Worm (Caenorhabditis elegans): ENCODE data around the gene ZK892.6.

DNA sequence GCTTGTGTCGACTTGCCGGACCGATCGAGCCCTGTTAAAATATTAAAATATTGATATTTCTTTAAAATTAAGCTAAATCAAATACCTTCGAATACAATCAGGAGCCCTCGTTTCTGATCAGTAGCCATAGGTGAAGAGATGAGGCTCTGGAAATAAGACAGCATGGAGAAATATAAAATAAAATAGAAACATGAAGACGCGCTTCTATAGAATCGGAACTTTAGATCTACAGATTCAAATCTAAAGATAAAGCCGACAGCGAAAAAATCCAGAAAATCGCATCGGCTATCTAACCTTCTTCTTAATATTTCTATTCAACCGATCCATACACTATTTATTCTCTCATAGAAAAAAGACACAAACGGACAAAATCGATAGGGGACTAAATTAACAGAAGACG is 13.0 kb downstream of the ZK892.6 start, which contains the start of gene dtmk-1:
- TF ChIP-seq flt-1 (GFP tag; IDR thresholded peaks at IDR 0.05) = no peak
- TF ChIP-seq ref-1 (GFP tag; conservative IDR thresholded peaks at IDR 0.05) = no peak
- TF ChIP-seq T22C8.4 (GFP tag; IDR thresholded peaks at IDR 0.05) = no peak
- TF ChIP-seq ztf-29 (GFP tag; IDR thresholded peaks at IDR 0.05) = no peak
- TF ChIP-seq klf-2 (GFP tag; conservative IDR thresholded peaks at IDR 0.05) = no peak
- TF ChIP-seq med-1 (GFP tag; optimal IDR thresholded peaks at IDR 0.05; ENCODE audit: insufficient read depth) = no peak
- no peak for TF ChIP-seq tab-1 (GFP tag; IDR thresholded peaks at IDR 0.05)
- no peak for TF ChIP-seq cog-1 (tag; optimal IDR thresholded peaks at IDR 0.05)
